Fruit fly (Drosophila melanogaster): ENCODE results near the gene CG3526.

DNA sequence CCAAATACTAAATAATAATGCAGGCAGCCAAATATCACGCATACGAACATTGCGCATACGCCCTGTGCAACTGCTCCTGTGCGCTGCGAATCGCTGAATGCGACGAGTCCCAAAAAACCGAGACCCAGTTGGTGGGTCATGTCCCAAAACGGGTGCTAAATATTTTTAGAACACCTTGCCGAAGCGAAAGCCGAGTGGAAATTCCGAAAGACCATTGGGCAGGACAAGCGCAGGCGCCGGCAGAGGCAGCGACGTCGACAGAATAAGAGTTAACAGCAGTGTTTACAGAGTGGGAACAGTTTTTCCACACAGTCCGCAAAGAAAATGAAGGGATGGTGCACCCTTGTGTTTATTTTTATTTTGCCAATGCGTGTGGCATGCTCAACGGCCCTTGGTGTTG lies 2.4 kb upstream of the CG3526 start:
- TF ChIP-seq CG9948 (tag; optimal IDR thresholded peaks at IDR 0.05): no peak
- no peak for TF ChIP-seq CG12605 (GFP tag; IDR thresholded peaks at IDR 0.05)
- TF ChIP-seq CG8301 (tag; optimal IDR thresholded peaks at IDR 0.05): no peak
